Worm (Caenorhabditis elegans) whole organism, L4 larva: ENCODE data around the gene F10C1.23.

Experiments used
- F49E8.2 ChIP-seq: sonication (generic microtip); optimal IDR thresholded peaks from 2 replicates; lab custom pipeline; 2016; ENCODE audit warnings: missing compliant biosample characterization, mild to moderate bottlenecking, missing genetic modification characterization, borderline replicate concordance
- ZK546.5 ChIP-seq, 2 experiments: sonication (generic microtip); optimal IDR thresholded peaks; 2 replicates each; lab custom pipeline; 2017; ENCODE audit warnings: missing biosample characterization in 2 of 2, missing genetic modification characterization in 2 of 2
- madf-5 ChIP-seq, 2 experiments: fragments of 200-800 bp; sonication (Bioruptor generic); IDR thresholded peaks; 2 replicates each; pipeline ENCODE4 v1.3.6; 2022; ENCODE audit warnings: missing compliant biosample characterization in 2 of 2, missing genetic modification characterization in 2 of 2
- mdl-1 ChIP-seq, 2 experiments: fragments of 150-350 bp in 1 of 2; sonication (generic microtip) in 1 of 2; optimal IDR thresholded peaks; 2 replicates each; lab custom pipeline; 2014 to 2017; ENCODE audit warnings: missing biosample characterization in 2 of 2, missing genetic modification characterization in 2 of 2
- nhr-102 ChIP-seq: sonication (generic microtip); optimal IDR thresholded peaks from 2 replicates; lab custom pipeline; 2016; ENCODE audit warnings: mild to moderate bottlenecking, missing genetic modification characterization, moderate library complexity, missing compliant biosample characterization
- nhr-237 ChIP-seq: sonication (generic microtip); optimal IDR thresholded peaks from 2 replicates; lab custom pipeline; 2017; ENCODE audit warnings: missing biosample characterization, missing genetic modification characterization
- nhr-28 ChIP-seq: fragments of 150-350 bp; optimal IDR thresholded peaks from 2 replicates; lab custom pipeline; 2014; ENCODE audit warnings: missing biosample characterization, missing genetic modification characterization
- pha-4 ChIP-seq, 2 experiments: fragments of 150-350 bp in 1 of 2; fragments of 200-800 bp in 1 of 2; sonication (Bioruptor generic) in 1 of 2; IDR thresholded peaks in 1 of 2; optimal IDR thresholded peaks in 1 of 2; 2 replicates each; pipeline versions ENCODE4 v1.3.6 to Lab custom; 2014 to 2022; ENCODE audit warnings: missing genetic modification characterization in 2 of 2, missing genetic modification reagents in 2 of 2, missing biosample characterization in 1 of 2, missing compliant biosample characterization in 1 of 2
- pqm-1 ChIP-seq: sonication (generic microtip); optimal IDR thresholded peaks from 2 replicates; lab custom pipeline; 2017; ENCODE audit warnings: missing biosample characterization, missing genetic modification characterization
- snpc-4 ChIP-seq: fragments of 150-350 bp; optimal IDR thresholded peaks from 2 replicates; lab custom pipeline; 2014; ENCODE audit warnings: missing biosample characterization, missing genetic modification characterization
- unc-130 ChIP-seq: sonication (generic microtip); optimal IDR thresholded peaks from 2 replicates; lab custom pipeline; 2016; ENCODE audit warnings: missing genetic modification reagents, missing genetic modification characterization, missing compliant biosample characterization
- zag-1 ChIP-seq: fragments of 150-350 bp; optimal IDR thresholded peaks from 2 replicates; lab custom pipeline; 2014; ENCODE audit warnings: missing biosample characterization, missing genetic modification characterization
- zip-2 ChIP-seq: fragments of 150-350 bp; optimal IDR thresholded peaks from 2 replicates; lab custom pipeline; 2014; ENCODE audit warnings: missing biosample characterization, missing genetic modification characterization

ce11 chrII:5749733-5750238 lies 8.1 kb upstream of the F10C1.23 start, which contains the start of gene ifb-2:
- TF ChIP-seq pqm-1 (tag; lab: Kevin White, UChicago) (peak; percentile 94), madf-5 (GFP tag; IDR thresholded peaks at IDR 0.05; lab: Robert Waterston, UW) (no peak), nhr-237 (no peak), nhr-102 (tag; lab: Kevin White, UChicago) (no peak), F49E8.2 (no peak), nhr-28 (peak; percentile 80), snpc-4 (tag; lab: Kevin White, UChicago) (no peak), mdl-1 (tag; optimal IDR thresholded peaks at IDR 0.05; lab: Kevin White, UChicago) (no peak), pha-4 (GFP tag; IDR thresholded peaks at IDR 0.05; lab: Robert Waterston, UW) (no peak), pha-4 (tag; optimal IDR thresholded peaks at IDR 0.05; lab: Kevin White, UChicago) (no peak), zip-2 (tag; lab: Kevin White, UChicago) (no peak), unc-130 (GFP tag; lab: Kevin White, UChicago) (no peak), zag-1 (no peak), ZK546.5 (tag; optimal IDR thresholded peaks at IDR 0.05; lab: Kevin White, UChicago) (no peak)
